Worm (Caenorhabditis elegans): ENCODE data around the gene T24C4.10.

ce11 chrIII:859898-860297, 31.1 kb downstream of the T24C4.10 start, which contains the start of gene exos-4.2:
- TF ChIP-seq blmp-1 (tag; optimal IDR thresholded peaks at IDR 0.05), result no peak
- TF ChIP-seq unc-62 (GFP tag; optimal IDR thresholded peaks at IDR 0.05), result no peak
- no peak for TF ChIP-seq ceh-39 (tag; optimal IDR thresholded peaks at IDR 0.05)
- TF ChIP-seq ztf-11 (tag; optimal IDR thresholded peaks at IDR 0.05), result no peak
- no peak for TF ChIP-seq pha-4 (tag; optimal IDR thresholded peaks at IDR 0.05)
- no peak for TF ChIP-seq drap-1 (GFP tag; optimal IDR thresholded peaks at IDR 0.05)
- no peak for TF ChIP-seq nhr-237 (tag; optimal IDR thresholded peaks at IDR 0.05)
- TF ChIP-seq hlh-1 (tag; optimal IDR thresholded peaks at IDR 0.05), result no peak
- no peak for TF ChIP-seq nhr-12 (tag; optimal IDR thresholded peaks at IDR 0.05)
- TF ChIP-seq elt-1 (tag; optimal IDR thresholded peaks at IDR 0.05; ENCODE audit: borderline replicate concordance, insufficient read depth), result no peak
- no peak for TF ChIP-seq ceh-83 (GFP tag; optimal IDR thresholded peaks at IDR 0.05)
